Fruit fly (Drosophila melanogaster) whole organism, embryonic: ENCODE results near the gene rt.

ENCODE experiments used
- CG10209 ChIP-seq: fragments of 200-800 bp; sonication (Bioruptor generic); optimal IDR thresholded peaks from 3 replicates; lab custom pipeline; 2017; ENCODE audit warnings: missing biosample characterization, mild to moderate bottlenecking, missing genetic modification characterization, missing genetic modification reagents
- CG10565 ChIP-seq: fragments of 200-800 bp; sonication (Bioruptor generic); optimal IDR thresholded peaks from 3 replicates; lab custom pipeline; 2016; ENCODE audit warnings: missing biosample characterization, mild to moderate bottlenecking, missing genetic modification characterization
- CG10654 ChIP-seq: fragments of 200-800 bp; sonication (Bioruptor generic); optimal IDR thresholded peaks from 2 replicates; lab custom pipeline; 2016; ENCODE audit warnings: missing biosample characterization, missing genetic modification characterization
- CG11723 ChIP-seq: fragments of 200-800 bp; sonication (Bioruptor generic); optimal IDR thresholded peaks from 2 replicates; lab custom pipeline; 2017; ENCODE audit warnings: missing biosample characterization, mild to moderate bottlenecking, missing genetic modification characterization
- CG12299 ChIP-seq: fragments of 200-800 bp; sonication (Bioruptor generic); optimal IDR thresholded peaks from 2 replicates; lab custom pipeline; 2018; ENCODE audit warnings: missing biosample characterization, mild to moderate bottlenecking, missing genetic modification characterization
- CG13287 ChIP-seq: fragments of 200-800 bp; sonication (Bioruptor generic); IDR thresholded peaks from 2 replicates; pipeline ENCODE4 v1.3.6; 2022; ENCODE audit warnings: missing biosample characterization, missing genetic modification characterization; ENCODE audit not compliant: partially characterized antibody
- CG13894 ChIP-seq: fragments of 200-800 bp; sonication (Bioruptor generic); optimal IDR thresholded peaks from 3 replicates; lab custom pipeline; 2018; ENCODE audit warnings: missing biosample characterization, mild to moderate bottlenecking, missing genetic modification characterization, moderate library complexity
- CG16863 ChIP-seq: fragments of 200-800 bp; sonication (Bioruptor generic); optimal IDR thresholded peaks from 3 replicates; lab custom pipeline; 2016; ENCODE audit warnings: missing biosample characterization, missing genetic modification characterization
- CG1832 ChIP-seq: fragments of 200-800 bp; sonication (Bioruptor generic); optimal IDR thresholded peaks from 2 replicates; lab custom pipeline; 2017; ENCODE audit warnings: missing biosample characterization, mild to moderate bottlenecking, missing genetic modification characterization, inconsistent platforms
- CG2199 ChIP-seq: fragments of 200-800 bp; sonication (Bioruptor generic); IDR thresholded peaks from 3 replicates; pipeline ENCODE4 v1.3.6; 2022; ENCODE audit warnings: missing biosample characterization, missing genetic modification characterization
- CG33213 ChIP-seq: fragments of 200-800 bp; sonication (Bioruptor generic); optimal IDR thresholded peaks from 3 replicates; lab custom pipeline; 2016; ENCODE audit warnings: missing biosample characterization, missing genetic modification characterization
- CG33557 ChIP-seq: fragments of 200-800 bp; sonication (Bioruptor generic); optimal IDR thresholded peaks from 2 replicates; lab custom pipeline; 2019; ENCODE audit warnings: missing biosample characterization, mild to moderate bottlenecking, missing genetic modification characterization, moderate library complexity
- CG34376 ChIP-seq: fragments of 200-800 bp; sonication (Bioruptor generic); optimal IDR thresholded peaks from 2 replicates; lab custom pipeline; 2018; ENCODE audit warnings: missing biosample characterization, mild to moderate bottlenecking, missing genetic modification characterization
- CG3995 ChIP-seq: fragments of 200-800 bp; sonication (Bioruptor generic); optimal IDR thresholded peaks from 3 replicates; lab custom pipeline; 2016; ENCODE audit warnings: missing biosample characterization, missing genetic modification characterization
- CG4360 ChIP-seq: fragments of 200-800 bp; sonication (Bioruptor generic); IDR thresholded peaks from 2 replicates; pipeline ENCODE4 v1.3.6; 2022; ENCODE audit warnings: missing biosample characterization, missing genetic modification characterization
- CG4617 ChIP-seq: fragments of 200-800 bp; sonication (Bioruptor generic); optimal IDR thresholded peaks from 3 replicates; lab custom pipeline; 2016; ENCODE audit warnings: missing biosample characterization, missing genetic modification characterization, borderline replicate concordance
- CG5953 ChIP-seq: fragments of 200-800 bp; sonication (Bioruptor generic); IDR thresholded peaks from 2 replicates; pipeline ENCODE4 v1.3.6; 2022; ENCODE audit warnings: missing biosample characterization, missing genetic modification characterization
- CG8290 ChIP-seq, 3 experiments: fragments of 200-800 bp; sonication (Bioruptor generic); optimal IDR thresholded peaks; 2 replicates each; lab custom pipeline; 2016 to 2019; ENCODE audit warnings: missing biosample characterization in 3 of 3, missing genetic modification characterization in 3 of 3, mild to moderate bottlenecking in 2 of 3, moderate library complexity in 1 of 3
- Chrac-16 ChIP-seq: fragments of 200-800 bp; sonication (Bioruptor generic); optimal IDR thresholded peaks from 3 replicates; lab custom pipeline; 2016; ENCODE audit warnings: missing biosample characterization, missing genetic modification characterization
- D ChIP-seq, 2 experiments: fragments of 200-800 bp in 1 of 2; fragments of >200 bp in 1 of 2; sonication (Bioruptor generic) in 1 of 2; optimal IDR thresholded peaks; 2 replicates in 1 of 2; 3 replicates in 1 of 2; lab custom pipeline; 2017; ENCODE audit warnings: mild to moderate bottlenecking in 1 of 2, missing biosample characterization in 1 of 2, missing genetic modification characterization in 1 of 2, missing genetic modification reagents in 1 of 2
- Dll ChIP-seq: fragments of 200-800 bp; sonication (Bioruptor generic); IDR thresholded peaks from 4 replicates; pipeline ENCODE4 v1.3.6; 2022; ENCODE audit warnings: missing biosample characterization, missing genetic modification characterization; ENCODE audit not compliant: partially characterized antibody
- Doc3 ChIP-seq: fragments of 200-800 bp; sonication (Bioruptor generic); IDR thresholded peaks from 3 replicates; pipeline ENCODE4 v1.3.6; 2022; ENCODE audit warnings: missing biosample characterization, missing genetic modification characterization; ENCODE audit not compliant: partially characterized antibody
- Drgx ChIP-seq: fragments of 200-800 bp; sonication (Bioruptor generic); IDR thresholded peaks from 2 replicates; pipeline ENCODE4 v1.3.6; 2022; ENCODE audit warnings: missing biosample characterization, missing genetic modification characterization
- HLH3B ChIP-seq: fragments of 200-800 bp; sonication (Bioruptor generic); IDR thresholded peaks from 2 replicates; pipeline ENCODE4 v1.3.6; 2022; ENCODE audit warnings: missing biosample characterization, missing genetic modification characterization
- Jarid2 ChIP-seq: fragments of 200-800 bp; sonication (Bioruptor generic); optimal IDR thresholded peaks from 3 replicates; lab custom pipeline; 2017; ENCODE audit warnings: mild to moderate bottlenecking, missing biosample characterization, missing genetic modification reagents, missing genetic modification characterization
- MTF-1 ChIP-seq: fragments of 200-800 bp; sonication (Bioruptor generic); optimal IDR thresholded peaks from 2 replicates; lab custom pipeline; 2018; ENCODE audit warnings: missing biosample characterization, mild to moderate bottlenecking, missing genetic modification characterization, borderline replicate concordance
- NFAT ChIP-seq: fragments of 200-800 bp; sonication (Bioruptor generic); IDR thresholded peaks from 2 replicates; pipeline ENCODE4 v1.3.6; 2022; ENCODE audit warnings: missing biosample characterization, missing genetic modification characterization
- Neu2 ChIP-seq: fragments of 200-800 bp; sonication (Bioruptor generic); optimal IDR thresholded peaks from 3 replicates; lab custom pipeline; 2016; ENCODE audit warnings: missing biosample characterization, missing genetic modification characterization, borderline replicate concordance
- Nf-YC ChIP-seq: fragments of 200-800 bp; optimal IDR thresholded peaks from 3 replicates; lab custom pipeline; 2019; ENCODE audit warnings: missing biosample characterization, mild to moderate bottlenecking, missing genetic modification characterization, moderate library complexity
- Oaz ChIP-seq: fragments of 200-800 bp; sonication (Bioruptor generic); IDR thresholded peaks from 2 replicates; pipeline ENCODE4 v1.3.6; 2022; ENCODE audit warnings: missing biosample characterization, missing genetic modification characterization
- Side ChIP-seq: fragments of 200-800 bp; sonication (Bioruptor generic); optimal IDR thresholded peaks from 2 replicates; lab custom pipeline; 2016; ENCODE audit warnings: missing biosample characterization, missing genetic modification characterization
- TFAM ChIP-seq: fragments of 200-800 bp; sonication (Bioruptor generic); optimal IDR thresholded peaks from 2 replicates; lab custom pipeline; 2017; ENCODE audit warnings: missing biosample characterization, missing genetic modification characterization, inconsistent platforms
- Tbp ChIP-seq: fragments of >200 bp; optimal IDR thresholded peaks from 2 replicates; lab custom pipeline; 2018; ENCODE audit warnings: missing biosample characterization, missing genetic modification characterization
- Vsx1 ChIP-seq: fragments of 200-800 bp; sonication (Bioruptor generic); optimal IDR thresholded peaks from 2 replicates; lab custom pipeline; 2017; ENCODE audit warnings: missing biosample characterization, mild to moderate bottlenecking, missing genetic modification characterization, missing genetic modification reagents
- bab2 ChIP-seq: fragments of 200-800 bp; sonication (Bioruptor generic); optimal IDR thresholded peaks from 2 replicates; lab custom pipeline; 2016; ENCODE audit warnings: missing biosample characterization, missing genetic modification characterization
- ci ChIP-seq: fragments of 200-800 bp; sonication (Bioruptor generic); IDR thresholded peaks from 3 replicates; pipeline ENCODE4 v1.3.6; 2022; ENCODE audit warnings: missing biosample characterization, missing genetic modification characterization
- ham ChIP-seq: fragments of 200-800 bp; sonication (Bioruptor generic); IDR thresholded peaks from 2 replicates; pipeline ENCODE4 v1.3.6; 2022; ENCODE audit warnings: missing biosample characterization, missing genetic modification characterization
- jumu ChIP-seq: fragments of 200-800 bp; sonication (Bioruptor generic); optimal IDR thresholded peaks from 3 replicates; lab custom pipeline; 2016; ENCODE audit warnings: missing biosample characterization, missing genetic modification characterization
- knrl ChIP-seq: fragments of 200-800 bp; sonication (Bioruptor generic); IDR thresholded peaks from 3 replicates; pipeline ENCODE4 v1.3.6; 2022; ENCODE audit warnings: missing biosample characterization, missing genetic modification characterization; ENCODE audit not compliant: partially characterized antibody
- maf-S ChIP-seq: fragments of 200-800 bp; sonication (Bioruptor generic); optimal IDR thresholded peaks from 2 replicates; lab custom pipeline; 2016; ENCODE audit warnings: missing biosample characterization, missing genetic modification characterization
- oc ChIP-seq: fragments of 200-800 bp; sonication (Bioruptor generic); optimal IDR thresholded peaks from 2 replicates; lab custom pipeline; 2018; ENCODE audit warnings: missing biosample characterization, mild to moderate bottlenecking, missing genetic modification characterization, moderate library complexity
- run ChIP-seq: fragments of 200-800 bp; sonication (Bioruptor generic); optimal IDR thresholded peaks from 3 replicates; lab custom pipeline; 2018; ENCODE audit warnings: missing biosample characterization, mild to moderate bottlenecking, missing genetic modification characterization
- scrt ChIP-seq: fragments of 200-800 bp; sonication (Bioruptor generic); optimal IDR thresholded peaks from 2 replicates; lab custom pipeline; 2018; ENCODE audit warnings: missing biosample characterization, mild to moderate bottlenecking, missing genetic modification characterization, moderate library complexity
- so ChIP-seq: fragments of 200-800 bp; sonication (Bioruptor generic); IDR thresholded peaks from 3 replicates; pipeline ENCODE4 v1.3.6; 2022; ENCODE audit warnings: missing biosample characterization, missing genetic modification characterization
- sr ChIP-seq: fragments of 200-800 bp; sonication (Bioruptor generic); IDR thresholded peaks from 3 replicates; pipeline ENCODE4 v1.3.6; 2022; ENCODE audit warnings: missing biosample characterization, missing genetic modification characterization
- wdn ChIP-seq: fragments of 200-800 bp; sonication (Bioruptor generic); IDR thresholded peaks from 2 replicates; pipeline ENCODE4 v1.3.6; 2022; ENCODE audit warnings: missing biosample characterization, missing genetic modification characterization
- zfh1 ChIP-seq: fragments of 200-800 bp; sonication (Bioruptor generic); IDR thresholded peaks from 3 replicates; pipeline ENCODE4 v1.3.6; 2022; ENCODE audit warnings: missing biosample characterization, missing genetic modification characterization

The rt gene

DNA sequence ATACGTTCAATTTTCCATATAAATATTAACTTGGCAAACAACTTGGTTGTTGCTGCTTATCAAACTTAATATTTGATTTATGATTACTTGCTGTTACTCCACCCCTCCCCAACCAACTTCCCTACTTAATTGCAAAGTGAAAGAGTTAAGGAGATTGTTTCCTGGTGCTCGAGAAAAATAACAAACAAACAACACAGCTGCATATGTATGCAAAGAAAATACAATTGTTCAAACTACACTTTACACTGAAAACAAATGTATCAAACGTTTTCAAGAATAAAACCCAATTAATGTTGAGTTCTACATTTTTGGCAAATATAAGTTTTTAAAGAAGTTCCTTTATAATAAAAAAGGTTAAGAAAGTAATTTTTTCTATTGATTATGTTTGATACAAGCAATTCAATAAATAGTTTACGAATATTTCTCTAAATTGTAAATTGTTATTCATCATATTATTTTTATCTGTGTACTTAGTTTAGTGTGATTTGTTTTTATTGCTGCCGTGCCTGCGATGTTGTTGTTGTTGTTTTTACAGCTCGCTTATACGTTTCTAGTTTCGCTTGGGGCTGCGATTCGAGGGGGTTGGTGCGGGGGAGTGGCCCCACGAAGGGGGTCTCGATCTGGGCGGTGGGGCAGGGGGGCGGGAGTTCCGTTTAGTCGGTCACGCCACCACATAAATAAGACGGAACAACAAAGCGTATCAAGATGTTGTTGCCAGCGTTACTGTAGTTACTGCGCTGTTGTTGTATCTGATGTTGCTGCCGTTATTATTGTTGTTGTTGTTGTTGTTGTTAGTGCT is 31.7 kb downstream of the rt start (continued):
- peak; percentile 10 for TF ChIP-seq CG11723
- peak; percentile 51; the same call in 1 of the 3 replicates for TF ChIP-seq so (GFP tag; lab: Robert Waterston, UW)
- peak; percentile 39 for TF ChIP-seq Chrac-16 (GFP tag; lab: Kevin White, UChicago)
- TF ChIP-seq CG12299 (tag; lab: Kevin White, UChicago) = peak; percentile 45
- peak; percentile 32 for TF ChIP-seq scrt
- TF ChIP-seq CG13894 = peak; percentile 59
- peak; percentile 79 for TF ChIP-seq CG10209 (GFP tag; lab: Kevin White, UChicago)
- TF ChIP-seq Oaz (GFP tag; lab: Robert Waterston, UW) = 0 out of 2 replicates have a peak, but pooled peaks have one; percentile 12
- peak; percentile 69 for TF ChIP-seq CG33557 (GFP tag; lab: Kevin White, UChicago)
- peak; percentile 29; the same call in 2 of the 3 replicates for TF ChIP-seq ci (GFP tag; lab: Robert Waterston, UW)
- peak; percentile 39 for TF ChIP-seq maf-S
- TF ChIP-seq Tbp = no peak
- peak; percentile 11 for TF ChIP-seq Vsx1 (GFP tag; lab: Kevin White, UChicago)
- peak; percentile 51 for TF ChIP-seq oc (tag; lab: Kevin White, UChicago)
- peak; percentile 46 for TF ChIP-seq run (tag; lab: Kevin White, UChicago)

DNA sequence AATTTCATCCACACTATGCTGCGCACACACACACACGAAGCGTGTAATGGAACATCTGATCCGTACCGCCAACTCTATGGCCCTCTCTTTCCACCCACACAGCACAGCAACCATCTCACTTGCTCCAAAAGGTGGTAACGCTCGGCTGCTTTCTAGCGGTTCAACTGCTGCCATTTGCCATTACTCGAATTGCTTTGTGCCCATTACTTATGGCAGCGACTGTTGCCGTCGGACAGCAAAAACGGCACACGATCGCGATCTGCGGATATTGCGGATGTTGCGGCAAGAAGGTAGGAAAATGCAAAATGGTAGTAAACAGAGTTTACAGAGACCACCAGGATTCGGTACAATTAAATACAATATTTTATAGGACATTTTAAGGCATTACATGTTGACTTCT is 32.8 kb downstream of the rt start:
- TF ChIP-seq D (optimal IDR thresholded peaks at IDR 0.05; lab: Kevin White, UChicago) (peak; percentile 54), D (GFP tag; optimal IDR thresholded peaks at IDR 0.05; lab: Kevin White, UChicago) (no peak), Side (GFP tag; lab: Kevin White, UChicago) (no peak), zfh1 (GFP tag; lab: Robert Waterston, UW) (no peak), CG16863 (no peak), jumu (GFP tag; lab: Kevin White, UChicago) (no peak), Doc3 (GFP tag; lab: Robert Waterston, UW) (no peak), Jarid2 (GFP tag; lab: Kevin White, UChicago) (no peak), TFAM (no peak), wdn (no peak), ham (no peak), CG3995 (no peak), Dll (GFP tag; lab: Robert Waterston, UW) (0 out of 4 replicates have a peak, but pooled peaks have one; percentile 35), Drgx (GFP tag; lab: Robert Waterston, UW) (no peak), sr (peak; percentile 34; the same call in 1 of the 3 replicates), CG5953 (no peak), HLH3B (GFP tag; lab: Robert Waterston, UW) (no peak), CG10565 (GFP tag; lab: Kevin White, UChicago) (no peak), CG10654 (GFP tag; lab: Kevin White, UChicago) (no peak), CG4360 (GFP tag; lab: Robert Waterston, UW) (no peak), CG33213 (GFP tag; lab: Kevin White, UChicago) (no peak), MTF-1 (GFP tag; lab: Kevin White, UChicago) (no peak), bab2 (no peak), CG1832 (GFP tag; lab: Kevin White, UChicago) (peak; percentile 39), Nf-YC (tag; lab: Kevin White, UChicago) (no peak), CG13287 (GFP tag; lab: Robert Waterston, UW) (no peak), NFAT (GFP tag; lab: Robert Waterston, UW) (no peak; the same call in 1 of the 2 replicates), CG34376 (GFP tag; lab: Kevin White, UChicago) (no peak), CG8290 (GFP tag; optimal IDR thresholded peaks at IDR 0.05; lab: Kevin White, UChicago) (no peak), CG8290 (tag; optimal IDR thresholded peaks at IDR 0.05; lab: Kevin White, UChicago) (peak in 1 of 2 experiments; percentile 15), knrl (GFP tag; lab: Robert Waterston, UW) (no peak), Neu2 (GFP tag; lab: Kevin White, UChicago) (peak; percentile 75), CG2199 (0 out of 3 replicates have a peak, but pooled peaks have one; percentile 25), CG4617 (GFP tag; lab: Kevin White, UChicago) (no peak)
